Worm (Caenorhabditis elegans) whole organism, L1 larva: Measurements from ENCODE around the gene B0361.9.

ENCODE experiments used
- C04F5.9 ChIP-seq: sonication (generic microtip); optimal IDR thresholded peaks from 2 replicates; lab custom pipeline; 2016; ENCODE audit warnings: missing genetic modification characterization, missing compliant biosample characterization
- C34B4.2 ChIP-seq: sonication (generic microtip); optimal IDR thresholded peaks from 2 replicates; lab custom pipeline; 2017; ENCODE audit warnings: mild to moderate bottlenecking, missing genetic modification characterization, missing compliant biosample characterization
- Y116A8C.19 ChIP-seq: sonication (generic microtip); optimal IDR thresholded peaks from 2 replicates; lab custom pipeline; 2016; ENCODE audit warnings: missing compliant biosample characterization, missing genetic modification characterization, borderline replicate concordance
- aly-2 ChIP-seq: fragments of 150-350 bp; optimal IDR thresholded peaks from 2 replicates; lab custom pipeline; 2014; ENCODE audit warnings: missing biosample characterization, missing genetic modification characterization
- blmp-1 ChIP-seq: fragments of 150-350 bp; optimal IDR thresholded peaks from 2 replicates; lab custom pipeline; 2014; ENCODE audit warnings: missing biosample characterization, missing genetic modification characterization
- ceh-63 ChIP-seq: fragments of 200-800 bp; sonication (Bioruptor generic); optimal IDR thresholded peaks from 2 replicates; lab custom pipeline; 2018; ENCODE audit warnings: mild to moderate bottlenecking, missing genetic modification characterization, missing compliant biosample characterization
- ceh-8 ChIP-seq: fragments of 200-800 bp; sonication (Bioruptor generic); optimal IDR thresholded peaks from 2 replicates; lab custom pipeline; 2018; ENCODE audit warnings: mild to moderate bottlenecking, missing genetic modification characterization, moderate library complexity, missing compliant biosample characterization
- ceh-82 ChIP-seq, 3 experiments: fragments of 150-350 bp in 1 of 3; sonication (generic microtip) in 2 of 3; optimal IDR thresholded peaks; 2 replicates each; lab custom pipeline; 2014 to 2017; ENCODE audit warnings: missing biosample characterization in 3 of 3, missing genetic modification characterization in 3 of 3
- ces-1 ChIP-seq: fragments of 150-350 bp; optimal IDR thresholded peaks from 2 replicates; lab custom pipeline; 2014; ENCODE audit warnings: missing biosample characterization, missing genetic modification reagents, missing genetic modification characterization
- dsc-1 ChIP-seq: sonication (generic microtip); optimal IDR thresholded peaks from 2 replicates; lab custom pipeline; 2016; ENCODE audit warnings: mild to moderate bottlenecking, missing genetic modification characterization, missing compliant biosample characterization
- efl-1 ChIP-seq, 4 experiments: fragments of 150-350 bp; optimal IDR thresholded peaks in 3 of 4; peaks in 1 of 4; 1 replicate in 1 of 4; 2 replicates in 3 of 4; lab custom pipeline; 2014; ENCODE audit warnings: missing biosample characterization in 2 of 4, missing genetic modification characterization in 2 of 4, missing genetic modification reagents in 2 of 4
- egl-27 ChIP-seq, 2 experiments: fragments of 150-350 bp in 1 of 2; sonication (generic microtip); optimal IDR thresholded peaks; 3 replicates each; lab custom pipeline; 2017 to 2018; ENCODE audit warnings: missing biosample characterization in 2 of 2, missing genetic modification characterization in 2 of 2, missing genetic modification reagents in 2 of 2
- elt-2 ChIP-seq: sonication (generic microtip); optimal IDR thresholded peaks from 2 replicates; lab custom pipeline; 2016; ENCODE audit warnings: missing genetic modification characterization, mild to moderate bottlenecking, inconsistent platforms, missing compliant biosample characterization, missing genetic modification reagents
- elt-3 ChIP-seq, 6 experiments: fragments of 150-350 bp in 1 of 6; sonication (generic microtip); optimal IDR thresholded peaks; 2 replicates each; lab custom pipeline; 2017 to 2018; ENCODE audit warnings: missing biosample characterization in 6 of 6, missing genetic modification characterization in 6 of 6, inconsistent platforms in 1 of 6
- ets-5 ChIP-seq: fragments of 200-800 bp; sonication (Bioruptor generic); IDR thresholded peaks from 2 replicates; pipeline ENCODE4 v1.3.6; 2022; ENCODE audit warnings: missing genetic modification characterization, missing compliant biosample characterization
- hlh-17 ChIP-seq: fragments of 200-800 bp; sonication (Bioruptor generic); optimal IDR thresholded peaks from 2 replicates; lab custom pipeline; 2018; ENCODE audit warnings: missing genetic modification characterization, mild to moderate bottlenecking, missing compliant biosample characterization, moderate library complexity, borderline replicate concordance
- hlh-4 ChIP-seq: sonication (generic microtip); optimal IDR thresholded peaks from 2 replicates; lab custom pipeline; 2016; ENCODE audit warnings: mild to moderate bottlenecking, missing genetic modification characterization, missing compliant biosample characterization
- irx-1 ChIP-seq: sonication (generic microtip); optimal IDR thresholded peaks from 2 replicates; lab custom pipeline; 2016; ENCODE audit warnings: missing genetic modification characterization, missing compliant biosample characterization
- jun-1 ChIP-seq: fragments of 150-350 bp; optimal IDR thresholded peaks from 2 replicates; lab custom pipeline; 2014; ENCODE audit warnings: missing biosample characterization, missing genetic modification reagents, missing genetic modification characterization
- lin-13 ChIP-seq: fragments of 150-350 bp; optimal IDR thresholded peaks from 2 replicates; lab custom pipeline; 2014; ENCODE audit warnings: missing biosample characterization, missing genetic modification reagents, missing genetic modification characterization
- lin-15B ChIP-seq: fragments of 150-350 bp; sonication (generic microtip); optimal IDR thresholded peaks from 3 replicates; lab custom pipeline; 2014; ENCODE audit warnings: missing biosample characterization, missing genetic modification characterization
- lin-35 ChIP-seq, 2 experiments: fragments of 150-350 bp; optimal IDR thresholded peaks; 2 replicates each; lab custom pipeline; 2014; ENCODE audit warnings: missing biosample characterization in 2 of 2, missing genetic modification characterization in 2 of 2, missing genetic modification reagents in 2 of 2
- lin-39 ChIP-seq: fragments of 150-350 bp; optimal IDR thresholded peaks from 2 replicates; lab custom pipeline; 2014; ENCODE audit warnings: missing biosample characterization, missing genetic modification reagents, missing genetic modification characterization
- lsy-2 ChIP-seq, 2 experiments: fragments of 150-350 bp; optimal IDR thresholded peaks; 2 replicates each; lab custom pipeline; 2014; ENCODE audit warnings: missing biosample characterization in 2 of 2, missing genetic modification characterization in 2 of 2
- mef-2 ChIP-seq: fragments of 150-350 bp; optimal IDR thresholded peaks from 2 replicates; lab custom pipeline; 2014; ENCODE audit warnings: missing biosample characterization, missing genetic modification characterization
- nhr-12 ChIP-seq: sonication (generic microtip); optimal IDR thresholded peaks from 2 replicates; lab custom pipeline; 2017; ENCODE audit warnings: missing biosample characterization, missing genetic modification characterization
- nhr-19 ChIP-seq: fragments of 200-800 bp; sonication (Bioruptor generic); conservative IDR thresholded peaks from 2 replicates; pipeline ENCODE4 v1.3.6; 2022; ENCODE audit warnings: missing genetic modification characterization, missing compliant biosample characterization
- nhr-20 ChIP-seq: sonication (generic microtip); optimal IDR thresholded peaks from 2 replicates; lab custom pipeline; 2016; ENCODE audit warnings: mild to moderate bottlenecking, missing genetic modification characterization, missing compliant biosample characterization
- nhr-28 ChIP-seq: fragments of 150-350 bp; optimal IDR thresholded peaks from 2 replicates; lab custom pipeline; 2014; ENCODE audit warnings: missing biosample characterization, missing genetic modification characterization
- nhr-47 ChIP-seq: sonication (generic microtip); optimal IDR thresholded peaks from 2 replicates; lab custom pipeline; 2016; ENCODE audit warnings: mild to moderate bottlenecking, missing genetic modification characterization, moderate library complexity, missing compliant biosample characterization
- nhr-71 ChIP-seq: sonication (generic microtip); optimal IDR thresholded peaks from 2 replicates; lab custom pipeline; 2016; ENCODE audit warnings: mild to moderate bottlenecking, missing genetic modification characterization, moderate library complexity, missing compliant biosample characterization
- nhr-76 ChIP-seq: sonication (generic microtip); optimal IDR thresholded peaks from 2 replicates; lab custom pipeline; 2017; ENCODE audit warnings: missing biosample characterization, missing genetic modification characterization
- nhr-77 ChIP-seq: fragments of 150-350 bp; optimal IDR thresholded peaks from 2 replicates; lab custom pipeline; 2014; ENCODE audit warnings: missing biosample characterization, missing genetic modification characterization
- nhr-85 ChIP-seq: sonication (generic microtip); peaks from one replicate; lab custom pipeline; 2016; ENCODE audit warnings: missing genetic modification characterization, inconsistent platforms, missing compliant biosample characterization
- nhr-90 ChIP-seq: sonication (generic microtip); optimal IDR thresholded peaks from 2 replicates; lab custom pipeline; 2016; ENCODE audit warnings: mild to moderate bottlenecking, missing genetic modification characterization, missing compliant biosample characterization; ENCODE audit not compliant: poor library complexity
- pax-3 ChIP-seq: fragments of 200-800 bp; sonication (Bioruptor generic); optimal IDR thresholded peaks from 2 replicates; lab custom pipeline; 2018; ENCODE audit warnings: mild to moderate bottlenecking, missing genetic modification characterization, moderate library complexity, missing compliant biosample characterization
- pqm-1 ChIP-seq: sonication (generic microtip); optimal IDR thresholded peaks from 3 replicates; lab custom pipeline; 2017; ENCODE audit warnings: missing biosample characterization, missing genetic modification characterization
- rnt-1 ChIP-seq: sonication (generic microtip); optimal IDR thresholded peaks from 2 replicates; lab custom pipeline; 2016; ENCODE audit warnings: mild to moderate bottlenecking, missing genetic modification characterization, moderate library complexity, missing compliant biosample characterization
- skn-1 ChIP-seq: fragments of 150-350 bp; optimal IDR thresholded peaks from 2 replicates; lab custom pipeline; 2014; ENCODE audit warnings: missing biosample characterization, missing genetic modification characterization
- snpc-4 ChIP-seq: fragments of 150-350 bp; optimal IDR thresholded peaks from 2 replicates; lab custom pipeline; 2014; ENCODE audit warnings: missing biosample characterization, missing genetic modification characterization
- snu-23 ChIP-seq: sonication (generic microtip); optimal IDR thresholded peaks from 2 replicates; lab custom pipeline; 2016; ENCODE audit warnings: missing genetic modification characterization, missing compliant biosample characterization
- sup-37 ChIP-seq: fragments of 200-800 bp; sonication (Bioruptor generic); optimal IDR thresholded peaks from 2 replicates; lab custom pipeline; 2018; ENCODE audit warnings: mild to moderate bottlenecking, missing genetic modification characterization, missing compliant biosample characterization
- swsn-7 ChIP-seq: sonication (generic microtip); optimal IDR thresholded peaks from 2 replicates; lab custom pipeline; 2016; ENCODE audit warnings: missing genetic modification characterization, missing compliant biosample characterization
- tlp-1 ChIP-seq: fragments of 150-350 bp; optimal IDR thresholded peaks from 2 replicates; lab custom pipeline; 2014; ENCODE audit warnings: missing biosample characterization, missing genetic modification characterization
- unc-130 ChIP-seq: fragments of 150-350 bp; optimal IDR thresholded peaks from 2 replicates; lab custom pipeline; 2017; ENCODE audit warnings: missing biosample characterization, missing genetic modification characterization, inconsistent platforms
- unc-62 ChIP-seq: fragments of 150-350 bp; optimal IDR thresholded peaks from 2 replicates; lab custom pipeline; 2014; ENCODE audit warnings: missing biosample characterization, missing genetic modification reagents, missing genetic modification characterization
- unc-86 ChIP-seq: sonication (generic microtip); optimal IDR thresholded peaks from 2 replicates; lab custom pipeline; 2016; ENCODE audit warnings: missing genetic modification characterization, missing compliant biosample characterization
- unc-98 ChIP-seq: fragments of 200-800 bp; sonication (Bioruptor generic); IDR thresholded peaks from 2 replicates; pipeline ENCODE4 v1.3.6; 2022; ENCODE audit warnings: missing genetic modification characterization, missing compliant biosample characterization
- vab-15 ChIP-seq: sonication (generic microtip); optimal IDR thresholded peaks from 2 replicates; lab custom pipeline; 2017; ENCODE audit warnings: missing genotype, mild to moderate bottlenecking, missing genetic modification characterization, missing compliant biosample characterization
- zag-1 ChIP-seq: fragments of 150-350 bp; optimal IDR thresholded peaks from 2 replicates; lab custom pipeline; 2014; ENCODE audit warnings: missing biosample characterization, missing genetic modification characterization
- zip-4 ChIP-seq: fragments of 200-800 bp; sonication (Bioruptor generic); optimal IDR thresholded peaks from 2 replicates; lab custom pipeline; 2018; ENCODE audit warnings: mild to moderate bottlenecking, missing genetic modification characterization, moderate library complexity, missing compliant biosample characterization
- ztf-11 ChIP-seq, 2 experiments: sonication (generic microtip); optimal IDR thresholded peaks; 2 replicates each; lab custom pipeline; 2016 to 2017; ENCODE audit warnings: missing genetic modification characterization in 2 of 2, missing biosample characterization in 1 of 2, missing compliant biosample characterization in 1 of 2
- ztf-4 ChIP-seq: fragments of 150-350 bp; optimal IDR thresholded peaks from 2 replicates; lab custom pipeline; 2014; ENCODE audit warnings: missing biosample characterization, missing genetic modification characterization

Gene B0361.9

DNA sequence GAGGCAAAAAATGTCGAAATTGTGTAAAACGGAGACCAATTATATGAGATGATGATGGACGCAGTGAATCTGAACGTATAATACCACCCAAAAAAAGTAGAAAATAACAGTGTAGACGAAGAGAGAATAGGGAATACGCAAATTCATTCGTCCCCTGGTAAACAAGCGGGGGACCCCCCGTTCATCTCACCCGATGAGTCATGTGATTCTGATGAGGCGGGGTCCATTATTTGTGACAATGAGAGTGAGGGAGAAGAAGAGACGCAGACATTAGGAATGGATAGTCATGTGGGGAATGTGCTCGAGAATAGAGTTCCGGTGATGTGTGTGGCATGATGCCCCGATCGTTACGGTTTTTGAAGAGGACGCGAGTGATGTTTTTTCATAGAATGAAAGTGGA is 27.3 kb downstream of the B0361.9 start:
- TF ChIP-seq hlh-17 (GFP tag; lab: Kevin White, UChicago) (no peak), nhr-71 (peak; percentile 84), snu-23 (GFP tag; lab: Kevin White, UChicago) (peak; percentile 76), ceh-8 (GFP tag; lab: Kevin White, UChicago) (no peak), nhr-47 (peak; percentile 55), vab-15 (no peak), nhr-76 (tag; lab: Kevin White, UChicago) (no peak), skn-1 (tag; lab: Kevin White, UChicago) (peak; percentile 65), C34B4.2 (tag; lab: Kevin White, UChicago) (no peak), zag-1 (tag; lab: Kevin White, UChicago) (no peak), C04F5.9 (no peak), unc-98 (GFP tag; lab: Robert Waterston, UW) (no peak), nhr-12 (tag; lab: Kevin White, UChicago) (no peak), pax-3 (tag; lab: Kevin White, UChicago) (peak; percentile 41), unc-130 (peak; percentile 62), ceh-63 (GFP tag; lab: Kevin White, UChicago) (no peak), unc-86 (tag; lab: Kevin White, UChicago) (peak; percentile 50), jun-1 (tag; lab: Kevin White, UChicago) (peak; percentile 9), ztf-4 (tag; lab: Kevin White, UChicago) (no peak), zip-4 (GFP tag; lab: Kevin White, UChicago) (no peak), pqm-1 (no peak), mef-2 (no peak), aly-2 (no peak), snpc-4 (tag; lab: Kevin White, UChicago) (peak; percentile 2), nhr-85 (peak; percentile 92), elt-2 (tag; lab: Kevin White, UChicago) (peak; percentile 40), lin-15B (tag; lab: Kevin White, UChicago) (no peak), ces-1 (GFP tag; lab: Kevin White, UChicago) (no peak), lin-13 (GFP tag; lab: Kevin White, UChicago) (peak; percentile 62), blmp-1 (tag; lab: Kevin White, UChicago) (peak; percentile 29), rnt-1 (tag; lab: Kevin White, UChicago) (peak; percentile 47), sup-37 (GFP tag; lab: Kevin White, UChicago) (no peak), nhr-19 (peak; percentile 68), ztf-11 (tag; optimal IDR thresholded peaks at IDR 0.05; lab: Kevin White, UChicago) (peak in 1 of 2 experiments; percentile 58), efl-1 (optimal IDR thresholded peaks at IDR 0.05; lab: Kevin White, UChicago) (peak; percentile 27 to 60), efl-1 (GFP tag; optimal IDR thresholded peaks at IDR 0.05 in 1 of 2; lab: Kevin White, UChicago) (peak; percentile 56 to 96), hlh-4 (tag; lab: Kevin White, UChicago) (no peak), nhr-90 (tag; lab: Kevin White, UChicago) (peak; percentile 57), dsc-1 (tag; lab: Kevin White, UChicago) (no peak), ets-5 (GFP tag; lab: Robert Waterston, UW) (no peak), tlp-1 (tag; lab: Kevin White, UChicago) (no peak), lsy-2 (tag; optimal IDR thresholded peaks at IDR 0.05; lab: Kevin White, UChicago) (peak; percentile 38 to 61), elt-3 (tag; optimal IDR thresholded peaks at IDR 0.05; lab: Kevin White, UChicago) (peak in 1 of 6 experiments; percentile 6), unc-62 (no peak), egl-27 (tag; optimal IDR thresholded peaks at IDR 0.05; lab: Kevin White, UChicago) (no peak), ceh-82 (tag; optimal IDR thresholded peaks at IDR 0.05; lab: Kevin White, UChicago) (no peak), nhr-20 (peak; percentile 84), Y116A8C.19 (tag; lab: Kevin White, UChicago) (no peak), swsn-7 (tag; lab: Kevin White, UChicago) (peak; percentile 41), lin-35 (GFP tag; optimal IDR thresholded peaks at IDR 0.05; lab: Kevin White, UChicago) (peak; percentile 36 to 67), nhr-28 (tag; lab: Kevin White, UChicago) (no peak), nhr-77 (tag; lab: Kevin White, UChicago) (no peak), lin-39 (tag; lab: Kevin White, UChicago) (no peak), irx-1 (tag; lab: Kevin White, UChicago) (peak; percentile 24)
